Fruit fly (Drosophila melanogaster) whole organism, embryonic: ENCODE measurements around the gene CG3117.

Source experiments
- Asciz ChIP-seq: fragments of 200-800 bp; sonication (Bioruptor generic); optimal IDR thresholded peaks from 2 replicates; lab custom pipeline; 2017; ENCODE audit warnings: missing biosample characterization, mild to moderate bottlenecking, missing genetic modification characterization, missing genetic modification reagents
- BEAF-32 ChIP-seq: fragments of 200-800 bp; sonication (Bioruptor generic); optimal IDR thresholded peaks from 3 replicates; lab custom pipeline; 2017; ENCODE audit warnings: missing biosample characterization, missing genetic modification characterization, mild to moderate bottlenecking, moderate library complexity, missing genetic modification reagents
- CG11456 ChIP-seq: fragments of 200-800 bp; sonication (Bioruptor generic); IDR thresholded peaks from 3 replicates; pipeline ENCODE4 v1.3.6; 2022; ENCODE audit warnings: missing biosample characterization, missing genetic modification characterization
- CG11504 ChIP-seq: fragments of 200-800 bp; sonication (Bioruptor generic); optimal IDR thresholded peaks from 3 replicates; lab custom pipeline; 2019; ENCODE audit warnings: missing biosample characterization, mild to moderate bottlenecking, missing genetic modification characterization, moderate library complexity
- CG11723 ChIP-seq: fragments of 200-800 bp; sonication (Bioruptor generic); optimal IDR thresholded peaks from 2 replicates; lab custom pipeline; 2017; ENCODE audit warnings: missing biosample characterization, mild to moderate bottlenecking, missing genetic modification characterization
- CG12659 ChIP-seq: fragments of 200-800 bp; sonication (Bioruptor generic); optimal IDR thresholded peaks from 3 replicates; lab custom pipeline; 2017; ENCODE audit warnings: mild to moderate bottlenecking, missing biosample characterization, missing genetic modification reagents, missing genetic modification characterization
- CG13424 ChIP-seq: fragments of 200-800 bp; sonication (Bioruptor generic); optimal IDR thresholded peaks from 2 replicates; lab custom pipeline; 2019; ENCODE audit warnings: missing biosample characterization, mild to moderate bottlenecking, missing genetic modification characterization, moderate library complexity
- CG14965 ChIP-seq: fragments of 200-800 bp; sonication (Bioruptor generic); optimal IDR thresholded peaks from 2 replicates; lab custom pipeline; 2016; ENCODE audit warnings: missing biosample characterization, missing genetic modification characterization, borderline replicate concordance
- CG32772 ChIP-seq: fragments of 200-800 bp; sonication (Bioruptor generic); IDR thresholded peaks from 2 replicates; pipeline ENCODE4 v1.3.6; 2022; ENCODE audit warnings: missing biosample characterization, missing genetic modification characterization
- CG34422 ChIP-seq: fragments of 200-800 bp; sonication (Bioruptor generic); IDR thresholded peaks from 3 replicates; pipeline ENCODE4 v1.3.6; 2022; ENCODE audit warnings: missing biosample characterization, missing genetic modification characterization
- CG4328 ChIP-seq: fragments of 200-800 bp; sonication (Bioruptor generic); optimal IDR thresholded peaks from 3 replicates; lab custom pipeline; 2017; ENCODE audit warnings: missing biosample characterization, missing genetic modification reagents, missing genetic modification characterization
- CG6254 ChIP-seq: fragments of 200-800 bp; sonication (Bioruptor generic); optimal IDR thresholded peaks from 3 replicates; lab custom pipeline; 2017; ENCODE audit warnings: mild to moderate bottlenecking, missing biosample characterization, missing genetic modification reagents, missing genetic modification characterization
- CG6854 ChIP-seq: fragments of 200-800 bp; sonication (Bioruptor generic); optimal IDR thresholded peaks from 3 replicates; lab custom pipeline; 2017; ENCODE audit warnings: missing biosample characterization, mild to moderate bottlenecking, missing genetic modification characterization
- CG7786 ChIP-seq: fragments of 200-800 bp; sonication (Bioruptor generic); optimal IDR thresholded peaks from 2 replicates; lab custom pipeline; 2016; ENCODE audit warnings: missing biosample characterization, missing genetic modification characterization
- Doc3 ChIP-seq: fragments of 200-800 bp; sonication (Bioruptor generic); IDR thresholded peaks from 3 replicates; pipeline ENCODE4 v1.3.6; 2022; ENCODE audit warnings: missing biosample characterization, missing genetic modification characterization; ENCODE audit not compliant: partially characterized antibody
- E2f2 ChIP-seq: fragments of 200-800 bp; sonication (Bioruptor generic); IDR thresholded peaks from 2 replicates; pipeline ENCODE4 v1.3.6; 2022; ENCODE audit warnings: missing biosample characterization, missing genetic modification characterization
- GATAe ChIP-seq: fragments of 200-800 bp; sonication (Bioruptor generic); conservative IDR thresholded peaks from 2 replicates; pipeline ENCODE4 v1.3.6; 2022; ENCODE audit warnings: missing biosample characterization, missing genetic modification characterization
- H2.0 ChIP-seq: fragments of 200-800 bp; sonication (Bioruptor generic); IDR thresholded peaks from 2 replicates; pipeline ENCODE4 v1.3.6; 2022; ENCODE audit warnings: missing biosample characterization, missing genetic modification characterization
- HHEX ChIP-seq: fragments of 200-800 bp; sonication (Bioruptor generic); optimal IDR thresholded peaks from 3 replicates; lab custom pipeline; 2017; ENCODE audit warnings: missing biosample characterization, mild to moderate bottlenecking, missing genetic modification characterization, missing genetic modification reagents
- HmgZ ChIP-seq: fragments of 200-800 bp; sonication (Bioruptor generic); optimal IDR thresholded peaks from 2 replicates; lab custom pipeline; 2018; ENCODE audit warnings: missing biosample characterization, mild to moderate bottlenecking, missing genetic modification characterization
- Hmr ChIP-seq: fragments of 200-800 bp; sonication (Bioruptor generic); optimal IDR thresholded peaks from 3 replicates; lab custom pipeline; 2017; ENCODE audit warnings: mild to moderate bottlenecking, missing biosample characterization, missing genetic modification reagents, missing genetic modification characterization
- MESR4 ChIP-seq: fragments of 200-800 bp; sonication (Bioruptor generic); optimal IDR thresholded peaks from 2 replicates; lab custom pipeline; 2018; ENCODE audit warnings: missing biosample characterization, mild to moderate bottlenecking, missing genetic modification characterization, moderate library complexity
- Opbp ChIP-seq: fragments of 200-800 bp; sonication (Bioruptor generic); IDR thresholded peaks from 3 replicates; pipeline ENCODE4 v1.3.6; 2022; ENCODE audit warnings: missing biosample characterization, missing genetic modification characterization; ENCODE audit not compliant: partially characterized antibody
- Pdp1 ChIP-seq, 2 experiments: fragments of 200-800 bp; sonication (Bioruptor generic); optimal IDR thresholded peaks; 3 replicates each; lab custom pipeline; 2016; ENCODE audit warnings: missing biosample characterization in 2 of 2, missing genetic modification characterization in 2 of 2, mild to moderate bottlenecking in 1 of 2, moderate library complexity in 1 of 2
- Rx ChIP-seq: fragments of 200-800 bp; sonication (Bioruptor generic); IDR thresholded peaks from 2 replicates; pipeline ENCODE4 v1.3.6; 2022; ENCODE audit warnings: missing biosample characterization, missing genetic modification characterization
- Side ChIP-seq: fragments of 200-800 bp; sonication (Bioruptor generic); optimal IDR thresholded peaks from 2 replicates; lab custom pipeline; 2016; ENCODE audit warnings: missing biosample characterization, missing genetic modification characterization
- Trl ChIP-seq, 3 experiments: fragments of >200 bp in 2 of 3; fragments of 200-800 bp in 1 of 3; sonication (Bioruptor generic) in 1 of 3; optimal IDR thresholded peaks; 2 replicates in 1 of 3; 3 replicates in 2 of 3; lab custom pipeline; 2016 to 2017; ENCODE audit warnings: missing biosample characterization in 1 of 3, missing genetic modification characterization in 1 of 3
- Usf ChIP-seq: fragments of 200-800 bp; sonication (Bioruptor generic); optimal IDR thresholded peaks from 2 replicates; lab custom pipeline; 2017; ENCODE audit warnings: missing genotype, missing biosample characterization, missing genetic modification characterization
- YL-1 ChIP-seq: fragments of 200-800 bp; sonication (Bioruptor generic); optimal IDR thresholded peaks from 3 replicates; lab custom pipeline; 2017; ENCODE audit warnings: missing biosample characterization, mild to moderate bottlenecking, missing genetic modification characterization
- al ChIP-seq: fragments of 200-800 bp; sonication (Bioruptor generic); IDR thresholded peaks from 2 replicates; pipeline ENCODE4 v1.3.6; 2022; ENCODE audit warnings: missing biosample characterization, missing genetic modification characterization
- amos ChIP-seq: fragments of 200-800 bp; sonication (Bioruptor generic); IDR thresholded peaks from 2 replicates; pipeline ENCODE4 v1.3.6; 2022; ENCODE audit warnings: missing biosample characterization, missing genetic modification characterization; ENCODE audit not compliant: partially characterized antibody
- ci ChIP-seq: fragments of 200-800 bp; sonication (Bioruptor generic); IDR thresholded peaks from 3 replicates; pipeline ENCODE4 v1.3.6; 2022; ENCODE audit warnings: missing biosample characterization, missing genetic modification characterization
- crp ChIP-seq, 2 experiments: fragments of 200-800 bp; sonication (Bioruptor generic); optimal IDR thresholded peaks; 2 replicates in 1 of 2; 3 replicates in 1 of 2; lab custom pipeline; 2017; ENCODE audit warnings: missing biosample characterization in 2 of 2, missing genetic modification characterization in 2 of 2, mild to moderate bottlenecking in 1 of 2, moderate library complexity in 1 of 2
- danr ChIP-seq: fragments of 200-800 bp; sonication (Bioruptor generic); IDR thresholded peaks from 2 replicates; pipeline ENCODE4 v1.3.6; 2022; ENCODE audit warnings: missing biosample characterization, missing genetic modification characterization
- exex ChIP-seq: fragments of 200-800 bp; sonication (Bioruptor generic); optimal IDR thresholded peaks from 4 replicates; lab custom pipeline; 2018; ENCODE audit warnings: missing biosample characterization, mild to moderate bottlenecking, missing genetic modification characterization, moderate library complexity
- gem ChIP-seq: fragments of 200-800 bp; sonication (Bioruptor generic); optimal IDR thresholded peaks from 2 replicates; lab custom pipeline; 2019; ENCODE audit warnings: missing biosample characterization, mild to moderate bottlenecking, missing genetic modification characterization, moderate library complexity
- grn ChIP-seq: fragments of 200-800 bp; sonication (Bioruptor generic); optimal IDR thresholded peaks from 3 replicates; lab custom pipeline; 2017; ENCODE audit warnings: missing biosample characterization, missing genetic modification characterization
- h ChIP-seq: fragments of >200 bp; optimal IDR thresholded peaks from 2 replicates; lab custom pipeline; 2017
- insv ChIP-seq, 2 experiments: fragments of 200-800 bp; sonication (Bioruptor generic); optimal IDR thresholded peaks; 3 replicates each; lab custom pipeline; 2016 to 2018; ENCODE audit warnings: missing biosample characterization in 2 of 2, missing genetic modification characterization in 2 of 2
- kni ChIP-seq: fragments of 200-800 bp; sonication (Bioruptor generic); optimal IDR thresholded peaks from 3 replicates; lab custom pipeline; 2017; ENCODE audit warnings: mild to moderate bottlenecking, missing biosample characterization, missing genetic modification reagents, missing genetic modification characterization
- lov ChIP-seq, 2 experiments: fragments of 200-800 bp in 1 of 2; fragments of >200 bp in 1 of 2; sonication (Bioruptor generic) in 1 of 2; IDR thresholded peaks in 1 of 2; optimal IDR thresholded peaks in 1 of 2; 2 replicates in 1 of 2; 3 replicates in 1 of 2; pipeline versions ENCODE4 v1.3.6 to Lab custom; 2017 to 2022; ENCODE audit warnings: missing biosample characterization in 1 of 2, missing genetic modification characterization in 1 of 2
- mirr ChIP-seq: fragments of 200-800 bp; sonication (Bioruptor generic); optimal IDR thresholded peaks from 3 replicates; lab custom pipeline; 2018; ENCODE audit warnings: missing biosample characterization, mild to moderate bottlenecking, missing genetic modification characterization
- p53 ChIP-seq: fragments of 200-800 bp; sonication (Bioruptor generic); optimal IDR thresholded peaks from 2 replicates; lab custom pipeline; 2016; ENCODE audit warnings: missing biosample characterization, missing genetic modification characterization
- pnt ChIP-seq: fragments of 200-800 bp; sonication (Bioruptor generic); optimal IDR thresholded peaks from 3 replicates; lab custom pipeline; 2016; ENCODE audit warnings: missing biosample characterization, missing genetic modification characterization
- sc ChIP-seq, 3 experiments: fragments of >200 bp in 2 of 3; fragments of 200-800 bp in 1 of 3; sonication (Bioruptor generic) in 1 of 3; optimal IDR thresholded peaks; 2 replicates in 2 of 3; 3 replicates in 1 of 3; lab custom pipeline; 2017; ENCODE audit warnings: mild to moderate bottlenecking in 1 of 3, missing biosample characterization in 1 of 3, missing genetic modification characterization in 1 of 3, missing genetic modification reagents in 1 of 3
- sens ChIP-seq: fragments of 200-800 bp; sonication (Bioruptor generic); peaks from one replicate; lab custom pipeline; 2016; ENCODE audit warnings: missing biosample characterization, missing genetic modification characterization
- sug ChIP-seq: fragments of 200-800 bp; optimal IDR thresholded peaks from 2 replicates; lab custom pipeline; 2019; ENCODE audit warnings: missing biosample characterization, mild to moderate bottlenecking, missing genetic modification characterization, moderate library complexity

Gene CG3117

DNA sequence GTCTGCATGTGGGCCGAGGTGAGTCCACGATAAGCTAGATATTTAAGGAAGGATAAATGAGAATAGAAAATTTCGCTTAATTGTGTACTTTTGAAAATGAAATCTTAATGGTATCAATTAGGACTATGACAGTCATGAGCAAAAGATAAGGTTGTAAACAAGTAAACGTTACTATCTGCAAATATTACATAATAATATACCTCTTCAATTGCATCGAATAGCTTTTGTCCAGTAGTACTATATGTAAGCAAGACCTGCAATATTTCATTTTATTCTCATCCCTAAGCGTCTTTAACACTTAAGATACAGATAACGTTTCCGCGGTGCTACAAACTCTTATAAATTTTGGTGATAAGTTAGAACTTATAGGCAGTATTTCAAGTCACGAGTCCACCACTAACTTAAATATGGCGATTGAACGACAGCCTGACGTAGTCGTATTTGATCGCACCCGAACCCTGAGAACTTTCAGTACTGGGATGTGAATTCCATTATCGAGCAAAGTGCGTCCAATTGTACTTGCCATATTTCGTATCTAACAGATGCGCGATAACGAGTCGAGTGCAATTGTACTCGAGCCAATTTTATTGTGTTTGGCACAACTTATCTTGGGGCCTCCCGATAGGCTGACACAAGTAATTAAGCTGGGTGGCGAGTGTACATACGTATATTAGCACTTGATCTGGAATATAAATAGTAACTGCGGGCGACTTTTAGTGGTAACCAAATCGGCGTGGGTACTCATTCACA, 18.7 kb upstream of the CG3117 start (continued):
- TF ChIP-seq amos (GFP tag; lab: Robert Waterston, UW) (no peak), al (GFP tag; lab: Robert Waterston, UW) (no peak), YL-1 (no peak), MESR4 (no peak), Rx (no peak), exex (peak; percentile 93), BEAF-32 (GFP tag; lab: Kevin White, UChicago) (peak; percentile 23), pnt (GFP tag; lab: Kevin White, UChicago) (no peak), sug (peak; percentile 69), CG4328 (GFP tag; lab: Kevin White, UChicago) (no peak), H2.0 (GFP tag; lab: Robert Waterston, UW) (no peak), sens (GFP tag; lab: Kevin White, UChicago) (peak; percentile 10), Opbp (GFP tag; lab: Robert Waterston, UW) (no peak), grn (GFP tag; lab: Kevin White, UChicago) (peak; percentile 52), Doc3 (GFP tag; lab: Robert Waterston, UW) (no peak), CG11504 (tag; lab: Kevin White, UChicago) (no peak), GATAe (GFP tag; lab: Robert Waterston, UW) (0 out of 2 replicates have a peak, but pooled peaks have one; percentile 30), insv (GFP tag; optimal IDR thresholded peaks at IDR 0.05; lab: Kevin White, UChicago) (no peak), sc (optimal IDR thresholded peaks at IDR 0.05; lab: Kevin White, UChicago) (no peak), sc (GFP tag; optimal IDR thresholded peaks at IDR 0.05; lab: Kevin White, UChicago) (no peak), Pdp1 (GFP tag; optimal IDR thresholded peaks at IDR 0.05; lab: Kevin White, UChicago) (peak in 1 of 2 experiments; percentile 55), CG14965 (GFP tag; lab: Kevin White, UChicago) (no peak), p53 (GFP tag; lab: Kevin White, UChicago) (no peak), gem (tag; lab: Kevin White, UChicago) (no peak), CG6854 (GFP tag; lab: Kevin White, UChicago) (no peak), Usf (no peak), h (no peak), mirr (GFP tag; lab: Kevin White, UChicago) (peak; percentile 80), CG34422 (GFP tag; lab: Robert Waterston, UW) (no peak), HmgZ (tag; lab: Kevin White, UChicago) (peak; percentile 37), CG32772 (no peak), Asciz (GFP tag; lab: Kevin White, UChicago) (no peak)

DNA sequence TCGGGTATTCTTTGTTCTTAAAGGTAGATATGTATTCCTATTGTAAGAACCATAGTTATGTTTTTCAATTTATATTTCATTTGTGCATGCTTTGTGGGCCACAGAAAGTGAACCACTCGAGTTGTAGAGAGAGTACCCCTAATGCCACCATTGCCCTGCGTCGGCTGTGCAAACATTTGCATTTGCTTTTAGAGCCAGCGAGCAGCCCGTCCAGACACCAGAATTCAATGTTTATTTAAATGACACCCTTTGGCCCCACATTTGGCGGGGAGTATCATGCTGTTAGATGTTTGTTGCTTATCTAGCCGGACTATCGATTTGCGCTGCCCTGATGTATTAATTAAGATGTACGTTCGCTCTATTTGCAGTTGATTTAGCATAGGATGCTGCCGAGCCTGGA, 17.6 kb upstream of the CG3117 start:
- TF ChIP-seq GATAe (GFP tag; lab: Robert Waterston, UW): no peak
- TF ChIP-seq E2f2: 0 out of 2 replicates have a peak, but pooled peaks have one; percentile 10
- no peak for TF ChIP-seq CG7786 (GFP tag; lab: Kevin White, UChicago)
- TF ChIP-seq HHEX: peak; percentile 33
- TF ChIP-seq danr (GFP tag; lab: Robert Waterston, UW): no peak
- TF ChIP-seq Asciz (GFP tag; lab: Kevin White, UChicago): peak; percentile 50
- peak; percentile 24 for TF ChIP-seq CG12659
- TF ChIP-seq CG11723 (GFP tag; lab: Kevin White, UChicago): peak; percentile 11
- TF ChIP-seq CG6254: peak; percentile 22
- peak; percentile 7 for TF ChIP-seq Side (GFP tag; lab: Kevin White, UChicago)
- TF ChIP-seq lov (optimal IDR thresholded peaks at IDR 0.05; lab: Kevin White, UChicago): no peak
- TF ChIP-seq lov (GFP tag; IDR thresholded peaks at IDR 0.05; lab: Robert Waterston, UW): 0 out of 3 replicates have a peak, but pooled peaks have one; percentile 47
- TF ChIP-seq crp (GFP tag; optimal IDR thresholded peaks at IDR 0.05; lab: Kevin White, UChicago): no peak
- TF ChIP-seq CG13424 (tag; lab: Kevin White, UChicago): peak; percentile 17
- no peak for TF ChIP-seq CG11456 (GFP tag; lab: Robert Waterston, UW)
- peak; percentile 42 for TF ChIP-seq kni (GFP tag; lab: Kevin White, UChicago)
- peak; percentile 73; the same call in 2 of the 3 replicates for TF ChIP-seq ci (GFP tag; lab: Robert Waterston, UW)
- TF ChIP-seq Hmr (GFP tag; lab: Kevin White, UChicago): peak; percentile 20
- TF ChIP-seq Trl (optimal IDR thresholded peaks at IDR 0.05; lab: Kevin White, UChicago): no peak
- no peak for TF ChIP-seq Trl (GFP tag; optimal IDR thresholded peaks at IDR 0.05; lab: Kevin White, UChicago)
